Worm (Caenorhabditis elegans) whole organism, L4/young adult: Measurements from ENCODE around the gene pfk-1.2.

Experiments used
- W03F9.2 ChIP-seq: fragments of 150-350 bp; optimal IDR thresholded peaks from 2 replicates; lab custom pipeline; 2014; ENCODE audit warnings: missing biosample characterization, missing genetic modification characterization
- dao-5 ChIP-seq: sonication (generic microtip); optimal IDR thresholded peaks from 2 replicates; lab custom pipeline; 2016; ENCODE audit warnings: missing genotype, missing genetic modification characterization, moderate library complexity, missing compliant biosample characterization
- him-1 ChIP-seq: sonication (generic microtip); optimal IDR thresholded peaks from 2 replicates; lab custom pipeline; 2016; ENCODE audit warnings: missing genotype, missing genetic modification reagents, missing genetic modification characterization, missing compliant biosample characterization

pfk-1.2 gene

DNA sequence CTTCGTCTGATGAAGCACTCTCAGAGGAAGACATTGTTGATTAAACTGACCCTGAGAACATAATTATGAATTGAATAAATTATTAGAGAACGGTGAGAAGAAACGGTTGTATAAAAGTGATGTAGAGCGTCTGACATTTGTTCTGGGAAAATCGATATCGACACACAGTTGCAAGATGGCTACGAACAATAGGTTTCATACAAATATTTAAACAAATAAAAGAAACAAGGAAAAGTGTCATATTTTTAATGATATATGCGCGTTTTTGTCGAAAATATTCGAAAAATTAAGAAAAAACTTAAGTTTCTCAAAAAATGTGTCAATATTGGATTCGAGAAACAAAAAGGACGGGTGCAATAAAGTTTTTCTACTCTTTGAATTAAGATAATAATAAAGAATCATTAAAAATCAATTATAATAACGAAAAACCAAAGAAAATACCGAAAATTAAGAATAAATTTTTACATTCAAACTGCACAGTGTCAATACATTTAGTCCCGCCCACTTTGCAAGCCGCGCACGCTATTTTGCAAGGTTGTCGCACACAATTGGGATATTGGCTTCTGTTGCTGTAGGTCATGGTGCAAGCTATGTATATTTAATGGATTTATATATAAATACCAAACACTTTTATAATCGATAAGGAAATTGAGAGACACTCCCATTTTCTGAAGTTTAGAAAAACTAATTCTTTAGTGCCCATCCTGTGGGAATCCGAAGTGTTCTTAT, 51.2 kb downstream of the pfk-1.2 start, which contains the start of gene rtfo-1:
TSS of gene rtfo-1 (minus strand) at position 51 of the 729 bp plus-strand sequence.
- no peak for TF ChIP-seq him-1 (tag; lab: Kevin White, UChicago)
- TF ChIP-seq W03F9.2 (tag; lab: Kevin White, UChicago), result no peak
- TF ChIP-seq dao-5 (tag; lab: Kevin White, UChicago), result no peak

DNA sequence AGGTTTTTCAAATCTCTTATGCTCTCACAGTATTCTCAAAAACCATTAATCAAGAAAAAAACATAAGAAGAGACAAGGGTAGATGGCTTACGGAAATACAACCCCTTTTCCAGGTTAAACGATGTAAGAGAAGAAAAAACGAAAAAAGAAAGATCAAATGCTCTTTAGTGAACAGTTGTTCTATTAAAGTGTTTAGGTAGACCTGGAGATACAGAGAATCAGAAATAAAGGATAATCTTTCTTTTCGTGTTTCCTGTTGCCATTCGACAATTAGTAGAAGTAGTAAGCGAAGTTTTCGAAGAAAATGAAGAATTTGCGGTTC, 51.7 kb downstream of the pfk-1.2 start, which contains the start of gene K09G1.1:
TSS of gene K09G1.1 (plus strand) at position 223 of the 322 bp plus-strand sequence.
- TF ChIP-seq dao-5 (tag; lab: Kevin White, UChicago) (no peak), him-1 (tag; lab: Kevin White, UChicago) (no peak), W03F9.2 (tag; lab: Kevin White, UChicago) (no peak)
